Fruit fly (Drosophila melanogaster) whole organism: ENCODE results near the gene Rpp20.

Experiments
- CG8478 ChIP-seq: fragments of >200 bp; optimal IDR thresholded peaks from 2 replicates; lab custom pipeline; 2018; ENCODE audit warnings: inconsistent platforms
- Dll ChIP-seq: fragments of >200 bp; optimal IDR thresholded peaks from 2 replicates; lab custom pipeline; 2017
- EcR ChIP-seq, 2 experiments: fragments of >200 bp; optimal IDR thresholded peaks; 2 replicates each; lab custom pipeline; 2017; ENCODE audit warnings: missing biosample characterization in 2 of 2, missing genetic modification characterization in 2 of 2, missing genetic modification reagents in 2 of 2
- pan ChIP-seq: fragments of >200 bp; optimal IDR thresholded peaks from 2 replicates; lab custom pipeline; 2017
- psq ChIP-seq: fragments of >200 bp; optimal IDR thresholded peaks from 2 replicates; lab custom pipeline; 2017
- usp ChIP-seq: fragments of >200 bp; optimal IDR thresholded peaks from 2 replicates; lab custom pipeline; 2017; ENCODE audit warnings: missing biosample characterization, missing genetic modification characterization, mixed read lengths

Gene Rpp20

dm6 chrX:19717988-19718973 lies 25.9 kb upstream of the Rpp20 start, which contains the start of gene CG12531:
Gene CG12531, plus strand, starts transcription at chrX:19718923.
- TF ChIP-seq usp (no peak), EcR (GFP tag; optimal IDR thresholded peaks at IDR 0.05; lab: Kevin White, UChicago) (no peak), CG8478 (lab: Kevin White, UChicago) (no peak), Dll (lab: Kevin White, UChicago) (no peak), psq (lab: Kevin White, UChicago) (no peak), pan (lab: Kevin White, UChicago) (no peak)

dm6 chrX:19730844-19731243 lies 13.4 kb upstream of the Rpp20 start, which contains the start of gene AP-1-2beta:
Gene AP-1-2beta, plus strand, starts transcription at chrX:19731004.
- TF ChIP-seq CG8478 (lab: Kevin White, UChicago) (no peak), usp (no peak), EcR (GFP tag; optimal IDR thresholded peaks at IDR 0.05; lab: Kevin White, UChicago) (no peak), psq (lab: Kevin White, UChicago) (no peak), pan (lab: Kevin White, UChicago) (no peak), Dll (lab: Kevin White, UChicago) (no peak)

dm6 chrX:19735270-19735669 lies 9.0 kb upstream of the Rpp20 start, which contains the start of gene CG14234:
Gene CG14234, plus strand, starts transcription at chrX:19735570.
- TF ChIP-seq psq (lab: Kevin White, UChicago) (no peak), EcR (GFP tag; optimal IDR thresholded peaks at IDR 0.05; lab: Kevin White, UChicago) (no peak), CG8478 (lab: Kevin White, UChicago) (no peak), usp (no peak), pan (lab: Kevin White, UChicago) (no peak)

dm6 chrX:19737872-19738271 lies 6.4 kb upstream of the Rpp20 start:
- no peak for TF ChIP-seq pan (lab: Kevin White, UChicago)
- no peak for TF ChIP-seq EcR (GFP tag; optimal IDR thresholded peaks at IDR 0.05; lab: Kevin White, UChicago)
- TF ChIP-seq psq (lab: Kevin White, UChicago) = no peak
- TF ChIP-seq usp = no peak
- no peak for TF ChIP-seq Dll (lab: Kevin White, UChicago)
- no peak for TF ChIP-seq CG8478 (lab: Kevin White, UChicago)

dm6 chrX:19745908-19746604 lies 1.8 kb downstream of the Rpp20 start, which contains the start of gene parvin:
Gene parvin, plus strand, starts transcription at chrX:19746041.
- TF ChIP-seq pan (lab: Kevin White, UChicago) (no peak), CG8478 (lab: Kevin White, UChicago) (no peak), psq (lab: Kevin White, UChicago) (no peak), EcR (GFP tag; optimal IDR thresholded peaks at IDR 0.05; lab: Kevin White, UChicago) (no peak), Dll (lab: Kevin White, UChicago) (no peak), usp (no peak)

dm6 chrX:19748014-19748413 lies 3.8 kb downstream of the Rpp20 start, which contains the start of gene Alr:
Gene Alr, plus strand, starts transcription at chrX:19748314.
- TF ChIP-seq EcR (GFP tag; optimal IDR thresholded peaks at IDR 0.05; lab: Kevin White, UChicago) = no peak
- TF ChIP-seq Dll (lab: Kevin White, UChicago) = no peak
- TF ChIP-seq psq (lab: Kevin White, UChicago) = no peak
- TF ChIP-seq pan (lab: Kevin White, UChicago) = no peak
- no peak for TF ChIP-seq CG8478 (lab: Kevin White, UChicago)
- TF ChIP-seq usp = no peak

dm6 chrX:19748565-19748964 lies 4.3 kb downstream of the Rpp20 start:
- TF ChIP-seq Dll (lab: Kevin White, UChicago) (no peak), usp (no peak), pan (lab: Kevin White, UChicago) (no peak), EcR (GFP tag; optimal IDR thresholded peaks at IDR 0.05; lab: Kevin White, UChicago) (no peak), CG8478 (lab: Kevin White, UChicago) (no peak)

dm6 chrX:19750626-19751149 lies 6.5 kb downstream of the Rpp20 start, which contains the start of gene Abcd3:
Gene Abcd3, plus strand, starts transcription at chrX:19750770.
- TF ChIP-seq Dll (lab: Kevin White, UChicago) (no peak), pan (lab: Kevin White, UChicago) (no peak), psq (lab: Kevin White, UChicago) (no peak), EcR (GFP tag; optimal IDR thresholded peaks at IDR 0.05; lab: Kevin White, UChicago) (no peak), CG8478 (lab: Kevin White, UChicago) (no peak), usp (no peak)

dm6 chrX:19752344-19752743 lies 8.1 kb downstream of the Rpp20 start:
- TF ChIP-seq pan (lab: Kevin White, UChicago) (no peak), CG8478 (lab: Kevin White, UChicago) (no peak), Dll (lab: Kevin White, UChicago) (no peak), psq (lab: Kevin White, UChicago) (no peak), usp (no peak), EcR (GFP tag; optimal IDR thresholded peaks at IDR 0.05; lab: Kevin White, UChicago) (no peak)

- TF ChIP-seq EcR (GFP tag; optimal IDR thresholded peaks at IDR 0.05; lab: Kevin White, UChicago) = no peak
- no peak for TF ChIP-seq pan (lab: Kevin White, UChicago)
- no peak for TF ChIP-seq Dll (lab: Kevin White, UChicago)
- no peak for TF ChIP-seq psq (lab: Kevin White, UChicago)
- no peak for TF ChIP-seq usp
- no peak for TF ChIP-seq CG8478 (lab: Kevin White, UChicago)
These were observed 9.5 kb downstream of the Rpp20 start for dm6 chrX:19753710-19754109.
